Fruit fly (Drosophila melanogaster): ENCODE measurements around the gene Reph.

Gene Reph

dm6 chr2L:3804641-3805273 is 1.4 kb downstream of the Reph start (continued):
- TF ChIP-seq CG3281 (GFP tag; optimal IDR thresholded peaks at IDR 0.05) (peak; percentile 97), CG1647 (GFP tag; optimal IDR thresholded peaks at IDR 0.05) (peak; percentile 97), CG8359 (GFP tag; optimal IDR thresholded peaks at IDR 0.05; ENCODE audit: borderline replicate concordance) (peak; percentile 95), ATbp (GFP tag; optimal IDR thresholded peaks at IDR 0.05) (peak; percentile 99), Nf-YA (GFP tag; IDR thresholded peaks at IDR 0.05) (peak; percentile 95), BtbVII (GFP tag; optimal IDR thresholded peaks at IDR 0.05) (peak; percentile 98), tin (GFP tag; optimal IDR thresholded peaks at IDR 0.05) (peak; percentile 97), YL-1 (GFP tag; optimal IDR thresholded peaks at IDR 0.05) (peak; percentile 86), CG7786 (GFP tag; optimal IDR thresholded peaks at IDR 0.05) (peak; percentile 96), sr (GFP tag; IDR thresholded peaks at IDR 0.05) (peak; percentile 93; the same call in 2 of the 3 replicates), CG13424 (tag; optimal IDR thresholded peaks at IDR 0.05) (peak; percentile 99), Dfd (GFP tag; optimal IDR thresholded peaks at IDR 0.05) (no peak), peb (GFP tag; IDR thresholded peaks at IDR 0.05) (peak; percentile 96), CG3838 (GFP tag; optimal IDR thresholded peaks at IDR 0.05) (peak; percentile 93), MTF-1 (GFP tag; optimal IDR thresholded peaks at IDR 0.05; ENCODE audit: borderline replicate concordance) (peak; percentile 98), sim (GFP tag; IDR thresholded peaks at IDR 0.05) (peak; percentile 98), wdn (GFP tag; IDR thresholded peaks at IDR 0.05) (peak; percentile 95), Mad (GFP tag; optimal IDR thresholded peaks at IDR 0.05) (peak; percentile 97), CG11695 (GFP tag; IDR thresholded peaks at IDR 0.05) (peak; percentile 100), CG9727 (GFP tag; optimal IDR thresholded peaks at IDR 0.05) (peak; percentile 94), HLHmδ (GFP tag; optimal IDR thresholded peaks at IDR 0.05) (peak; percentile 54), crc (GFP tag; optimal IDR thresholded peaks at IDR 0.05) (peak; percentile 97), Oli (tag; optimal IDR thresholded peaks at IDR 0.05) (peak; percentile 99), CG32767 (GFP tag; IDR thresholded peaks at IDR 0.05) (peak; percentile 97), slou (GFP tag; optimal IDR thresholded peaks at IDR 0.05) (peak; percentile 88), CG18599 (GFP tag; optimal IDR thresholded peaks at IDR 0.05) (peak; percentile 99), hb (GFP tag; IDR thresholded peaks at IDR 0.05; ENCODE audit: partially characterized antibody) (no peak), insv (GFP tag; optimal IDR thresholded peaks at IDR 0.05) (peak; percentile 43 to 71), fd64A (GFP tag; optimal IDR thresholded peaks at IDR 0.05) (peak; percentile 99), CG34422 (GFP tag; IDR thresholded peaks at IDR 0.05) (peak; percentile 99), wek (GFP tag; optimal IDR thresholded peaks at IDR 0.05) (peak; percentile 97), knrl (GFP tag; IDR thresholded peaks at IDR 0.05; ENCODE audit: partially characterized antibody) (0 out of 3 replicates have a peak, but pooled peaks have one; percentile 22), Xbp1 (GFP tag; optimal IDR thresholded peaks at IDR 0.05) (peak; percentile 99), D19B (GFP tag; optimal IDR thresholded peaks at IDR 0.05) (peak; percentile 87), Aef1 (GFP tag; IDR thresholded peaks at IDR 0.05) (peak; percentile 95), CG9437 (GFP tag; optimal IDR thresholded peaks at IDR 0.05) (peak; percentile 88), wor (GFP tag; IDR thresholded peaks at IDR 0.05) (peak; percentile 98), Hey (tag; optimal IDR thresholded peaks at IDR 0.05) (peak; percentile 89), trh (GFP tag; optimal IDR thresholded peaks at IDR 0.05) (peak; percentile 90), CG10959 (GFP tag; IDR thresholded peaks at IDR 0.05) (peak; percentile 96), CG30431 (GFP tag; optimal IDR thresholded peaks at IDR 0.05) (peak; percentile 97), CG13894 (tag; optimal IDR thresholded peaks at IDR 0.05) (peak; percentile 97), abd-A (tag; optimal IDR thresholded peaks at IDR 0.05) (peak; percentile 98), CG4707 (GFP tag; optimal IDR thresholded peaks at IDR 0.05) (peak; percentile 96), CG18011 (GFP tag; optimal IDR thresholded peaks at IDR 0.05) (peak; percentile 83), Fer2 (tag; optimal IDR thresholded peaks at IDR 0.05) (peak; percentile 96), CoRest (tag; optimal IDR thresholded peaks at IDR 0.05) (peak; percentile 99), CG42726 (GFP tag; IDR thresholded peaks at IDR 0.05; ENCODE audit: partially characterized antibody) (no peak), CG17829 (tag; optimal IDR thresholded peaks at IDR 0.05) (peak; percentile 99)
